Worm (Caenorhabditis elegans) whole organism, midembryonic: Measurements from ENCODE around the gene R04F11.2.

Source experiments
- T22C8.4 ChIP-seq: fragments of 200-800 bp; sonication (Bioruptor generic); IDR thresholded peaks from 2 replicates; pipeline ENCODE4 v1.3.6; 2022; ENCODE audit warnings: missing genetic modification characterization, missing compliant biosample characterization
- cog-1 ChIP-seq: sonication (generic microtip); optimal IDR thresholded peaks from 2 replicates; lab custom pipeline; 2016; ENCODE audit warnings: missing genetic modification characterization, missing compliant biosample characterization
- flt-1 ChIP-seq: fragments of 200-800 bp; sonication (Bioruptor generic); IDR thresholded peaks from 2 replicates; pipeline ENCODE4 v1.3.6; 2022; ENCODE audit warnings: missing genetic modification characterization, missing compliant biosample characterization
- klf-2 ChIP-seq: fragments of 200-800 bp; sonication (Bioruptor generic); conservative IDR thresholded peaks from 2 replicates; pipeline ENCODE4 v1.3.6; 2022; ENCODE audit warnings: missing genetic modification reagents, missing genetic modification characterization, missing compliant biosample characterization
- med-1 ChIP-seq: sonication (generic microtip); optimal IDR thresholded peaks from 2 replicates; lab custom pipeline; 2017; ENCODE audit warnings: missing genetic modification characterization, mild to moderate bottlenecking, missing compliant biosample characterization, antibody characterized with exemption, missing genetic modification reagents; ENCODE audit not compliant: insufficient read depth
- ref-1 ChIP-seq: fragments of 200-800 bp; sonication (Bioruptor generic); conservative IDR thresholded peaks from 2 replicates; pipeline ENCODE4 v1.3.6; 2022; ENCODE audit warnings: missing genetic modification reagents, missing genetic modification characterization, missing compliant biosample characterization
- tab-1 ChIP-seq: fragments of 200-800 bp; sonication (Bioruptor generic); IDR thresholded peaks from 2 replicates; pipeline ENCODE4 v1.3.6; 2022; ENCODE audit warnings: missing genetic modification characterization, missing compliant biosample characterization
- ztf-23 ChIP-seq: fragments of 200-800 bp; sonication (Bioruptor generic); IDR thresholded peaks from 2 replicates; pipeline ENCODE4 v1.3.6; 2022; ENCODE audit warnings: missing genetic modification reagents, missing genetic modification characterization, missing compliant biosample characterization
- ztf-29 ChIP-seq: fragments of 200-800 bp; sonication (Bioruptor generic); IDR thresholded peaks from 2 replicates; pipeline ENCODE4 v1.3.6; 2022; ENCODE audit warnings: missing genetic modification reagents, missing genetic modification characterization, missing compliant biosample characterization

DNA sequence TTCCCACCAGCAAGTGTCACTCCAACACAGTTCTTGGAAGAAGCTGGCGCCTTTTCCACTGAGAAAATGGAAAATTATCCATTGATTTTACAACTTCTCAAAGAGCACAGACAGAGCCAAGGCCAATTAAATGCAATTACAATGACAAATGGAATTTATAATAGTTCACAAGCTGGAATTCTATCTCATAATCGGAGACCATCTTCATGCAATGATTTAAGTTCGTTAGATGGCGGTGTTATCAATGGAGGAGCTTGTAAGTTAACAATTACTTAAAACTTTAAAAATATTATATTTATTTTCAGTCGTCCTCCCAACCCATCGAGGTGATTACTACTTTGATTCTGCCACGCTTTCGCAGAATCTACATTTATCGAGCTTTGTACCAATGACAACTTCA, 12.5 kb upstream of the R04F11.2 start:
- TF ChIP-seq cog-1 (tag; lab: Kevin White, UChicago) = no peak
- no peak for TF ChIP-seq T22C8.4
- TF ChIP-seq flt-1 (GFP tag; lab: Robert Waterston, UW) = no peak
- TF ChIP-seq ref-1 (GFP tag; lab: Robert Waterston, UW) = no peak
- no peak for TF ChIP-seq tab-1 (GFP tag; lab: Robert Waterston, UW)
- no peak for TF ChIP-seq klf-2 (GFP tag; lab: Robert Waterston, UW)
- no peak for TF ChIP-seq ztf-29 (GFP tag; lab: Robert Waterston, UW)
- TF ChIP-seq med-1 (GFP tag; lab: Kevin White, UChicago) = no peak
- no peak for TF ChIP-seq ztf-23 (GFP tag; lab: Robert Waterston, UW)
